Worm (Caenorhabditis elegans): ENCODE measurements around the gene nspg-3.

- TF ChIP-seq unc-55 (GFP tag; optimal IDR thresholded peaks at IDR 0.05) (no peak), pha-4 (tag; optimal IDR thresholded peaks at IDR 0.05) (no peak), ama-1 (optimal IDR thresholded peaks at IDR 0.05) (no peak), unc-42 (tag; optimal IDR thresholded peaks at IDR 0.05) (no peak), pros-1 (tag; optimal IDR thresholded peaks at IDR 0.05) (no peak)
Observed at ce11 chrII:6046023-6046631, 45.4 kb upstream of the nspg-3 start.

All from whole organism, late embryonic.